Worm (Caenorhabditis elegans) whole organism, L3 larva: ENCODE results near the gene selt-1.1.

Source experiments
- ama-1 ChIP-seq: fragments of 150-350 bp; optimal IDR thresholded peaks from 2 replicates; lab custom pipeline; 2018
- ceh-16 ChIP-seq: sonication (generic microtip); optimal IDR thresholded peaks from 2 replicates; lab custom pipeline; 2017; ENCODE audit warnings: missing biosample characterization, missing genetic modification characterization
- elt-3 ChIP-seq, 3 experiments: fragments of 150-350 bp in 1 of 3; sonication (generic microtip) in 2 of 3; optimal IDR thresholded peaks; 2 replicates in 2 of 3; 4 replicates in 1 of 3; lab custom pipeline; 2014 to 2017; ENCODE audit warnings: missing biosample characterization in 3 of 3, missing genetic modification characterization in 3 of 3
- lin-15B ChIP-seq: fragments of 150-350 bp; optimal IDR thresholded peaks from 2 replicates; lab custom pipeline; 2014; ENCODE audit warnings: missing biosample characterization, missing genetic modification characterization
- snpc-4 ChIP-seq: fragments of 150-350 bp; optimal IDR thresholded peaks from 2 replicates; lab custom pipeline; 2014; ENCODE audit warnings: missing biosample characterization, missing genetic modification characterization
- unc-39 ChIP-seq: sonication (generic microtip); optimal IDR thresholded peaks from 4 replicates; lab custom pipeline; 2017; ENCODE audit warnings: missing biosample characterization, missing genetic modification characterization

DNA sequence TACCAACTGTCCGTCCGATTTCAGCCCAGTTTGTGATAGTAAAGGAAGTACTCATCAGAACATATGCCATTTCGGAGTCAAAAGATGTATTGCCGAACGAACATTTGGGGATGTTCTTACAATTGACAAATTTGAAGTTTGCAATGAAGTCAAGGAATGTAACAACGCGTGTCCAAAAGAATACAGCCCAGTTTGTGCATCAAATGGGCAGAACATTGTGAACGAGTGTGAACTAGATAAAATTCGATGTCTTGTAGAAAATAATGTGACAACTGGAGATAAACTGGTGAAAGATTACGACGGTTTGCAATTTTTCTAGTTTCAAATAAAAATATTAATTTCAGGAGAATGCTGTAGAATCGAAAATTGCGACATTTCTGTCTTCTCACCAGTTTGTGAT lies 38.5 kb downstream of the selt-1.1 start:
- TF ChIP-seq ceh-16 (tag; lab: Kevin White, UChicago) (no peak), snpc-4 (tag; lab: Kevin White, UChicago) (no peak), lin-15B (tag; lab: Kevin White, UChicago) (no peak), elt-3 (tag; optimal IDR thresholded peaks at IDR 0.05; lab: Kevin White, UChicago) (no peak), ama-1 (lab: Kevin White, UChicago) (no peak), unc-39 (tag; lab: Kevin White, UChicago) (no peak)
